Worm (Caenorhabditis elegans) whole organism, early embryonic: ENCODE results near the gene Y54G2A.76.
"Not testable (repeated sequence)": the region's sequence is repeated elsewhere in the genome, so short reads cannot be mapped to it uniquely, and the experiment has no call there.

Source experiments
- B0310.2 ChIP-seq: sonication (generic microtip); optimal IDR thresholded peaks from 2 replicates; lab custom pipeline; 2016; ENCODE audit warnings: mild to moderate bottlenecking, missing genetic modification characterization, missing compliant biosample characterization
- F13C5.2 ChIP-seq: sonication (generic microtip); optimal IDR thresholded peaks from 2 replicates; lab custom pipeline; 2017; ENCODE audit warnings: mild to moderate bottlenecking, missing genetic modification characterization, inconsistent platforms, missing compliant biosample characterization
- aly-1 ChIP-seq: sonication (generic microtip); optimal IDR thresholded peaks from 2 replicates; lab custom pipeline; 2016; ENCODE audit warnings: missing genetic modification characterization, missing compliant biosample characterization
- ama-1 ChIP-seq: fragments of 150-350 bp; optimal IDR thresholded peaks from 2 replicates; lab custom pipeline; 2014
- ceh-13 ChIP-seq: fragments of 200-800 bp; sonication (Bioruptor generic); optimal IDR thresholded peaks from 2 replicates; lab custom pipeline; 2018; ENCODE audit warnings: mild to moderate bottlenecking, missing genetic modification characterization, missing compliant biosample characterization
- flt-1 ChIP-seq: fragments of 200-800 bp; sonication (Bioruptor generic); IDR thresholded peaks from 2 replicates; pipeline ENCODE4 v1.3.6; 2022; ENCODE audit warnings: missing genetic modification characterization, missing compliant biosample characterization
- hmg-4 ChIP-seq: fragments of 200-800 bp; sonication (Bioruptor generic); optimal IDR thresholded peaks from 2 replicates; lab custom pipeline; 2018; ENCODE audit warnings: mild to moderate bottlenecking, missing genetic modification characterization, missing compliant biosample characterization
- sea-1 ChIP-seq: fragments of 200-800 bp; sonication (Bioruptor generic); conservative IDR thresholded peaks from 2 replicates; pipeline ENCODE4 v1.3.6; 2022; ENCODE audit warnings: missing genetic modification characterization, missing compliant biosample characterization

DNA sequence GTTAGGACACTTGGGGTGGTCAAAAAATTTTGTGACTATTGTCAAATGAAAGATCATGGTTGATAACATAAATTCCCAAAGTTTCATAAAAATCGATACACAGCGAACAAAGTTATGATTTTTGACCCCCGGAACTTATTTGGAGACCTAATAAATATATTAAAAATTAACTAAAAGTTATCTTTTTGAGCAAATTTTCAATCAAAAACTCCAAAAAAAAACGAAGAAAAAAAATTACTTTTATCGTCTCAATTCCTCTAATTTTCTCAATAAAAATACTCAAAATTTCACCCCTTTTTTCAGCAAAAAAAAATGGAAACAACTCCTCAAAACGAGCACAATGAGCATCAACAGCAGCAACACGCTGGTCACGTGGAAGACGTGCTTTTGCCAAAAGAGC is 20.8 kb upstream of the Y54G2A.76 start, which contains the start of gene atln-1:
- TF ChIP-seq F13C5.2 (tag; lab: Kevin White, UChicago); ama-1; sea-1; aly-1 (tag; lab: Kevin White, UChicago); ceh-13 (GFP tag; lab: Kevin White, UChicago); hmg-4 (GFP tag; lab: Kevin White, UChicago); B0310.2 (tag; lab: Kevin White, UChicago); flt-1 (GFP tag; lab: Robert Waterston, UW): not testable (repeated sequence)
